Worm (Caenorhabditis elegans) whole organism, L3 larva: ENCODE results near the gene T26H5.8.

Experiments
- daf-12 ChIP-seq: fragments of 150-350 bp; optimal IDR thresholded peaks from 2 replicates; lab custom pipeline; 2014; ENCODE audit warnings: missing biosample characterization, missing genetic modification reagents, missing genetic modification characterization
- egl-5 ChIP-seq: fragments of 150-350 bp; optimal IDR thresholded peaks from 2 replicates; lab custom pipeline; 2017; ENCODE audit warnings: missing biosample characterization, missing genetic modification reagents, missing genetic modification characterization, inconsistent platforms
- nhr-28 ChIP-seq: fragments of 150-350 bp; optimal IDR thresholded peaks from 2 replicates; lab custom pipeline; 2014; ENCODE audit warnings: missing biosample characterization, missing genetic modification characterization
- nhr-76 ChIP-seq: fragments of 150-350 bp; sonication (generic microtip); optimal IDR thresholded peaks from 5 replicates; lab custom pipeline; 2014; ENCODE audit warnings: missing biosample characterization, missing genetic modification characterization
- pqm-1 ChIP-seq: fragments of 150-350 bp; optimal IDR thresholded peaks from 2 replicates; lab custom pipeline; 2017; ENCODE audit warnings: missing biosample characterization, missing genetic modification characterization, inconsistent platforms
- tbx-2 ChIP-seq: sonication (generic microtip); optimal IDR thresholded peaks from 2 replicates; lab custom pipeline; 2016; ENCODE audit warnings: mild to moderate bottlenecking, missing genetic modification characterization, missing compliant biosample characterization
- unc-39 ChIP-seq: sonication (generic microtip); optimal IDR thresholded peaks from 4 replicates; lab custom pipeline; 2017; ENCODE audit warnings: missing biosample characterization, missing genetic modification characterization

- TF ChIP-seq pqm-1 (no peak), daf-12 (tag; lab: Kevin White, UChicago) (no peak), nhr-28 (no peak), tbx-2 (tag; lab: Kevin White, UChicago) (no peak), unc-39 (tag; lab: Kevin White, UChicago) (no peak), egl-5 (tag; lab: Kevin White, UChicago) (no peak), nhr-76 (tag; lab: Kevin White, UChicago) (no peak)
These were observed 12.9 kb upstream of the T26H5.8 start, which contains the start of gene srh-239 for ce11 chrV:15445437-15445836.
